Worm (Caenorhabditis elegans) whole organism, L1 larva: ENCODE results near the gene acp-2.

Source experiments
- C04F5.9 ChIP-seq: sonication (generic microtip); optimal IDR thresholded peaks from 2 replicates; lab custom pipeline; 2016; ENCODE audit warnings: missing genetic modification characterization, missing compliant biosample characterization
- C16A3.4 ChIP-seq: fragments of 150-350 bp; optimal IDR thresholded peaks from 2 replicates; lab custom pipeline; 2014; ENCODE audit warnings: missing biosample characterization, missing genetic modification characterization
- C34B4.2 ChIP-seq: sonication (generic microtip); optimal IDR thresholded peaks from 2 replicates; lab custom pipeline; 2017; ENCODE audit warnings: mild to moderate bottlenecking, missing genetic modification characterization, missing compliant biosample characterization
- F16B12.6 ChIP-seq: fragments of 150-350 bp; optimal IDR thresholded peaks from 2 replicates; lab custom pipeline; 2014; ENCODE audit warnings: missing biosample characterization, missing genetic modification characterization
- Y116A8C.19 ChIP-seq: sonication (generic microtip); optimal IDR thresholded peaks from 2 replicates; lab custom pipeline; 2016; ENCODE audit warnings: missing compliant biosample characterization, missing genetic modification characterization, borderline replicate concordance
- aha-1 ChIP-seq: fragments of 150-350 bp; optimal IDR thresholded peaks from 2 replicates; lab custom pipeline; 2014; ENCODE audit warnings: missing biosample characterization, missing genetic modification characterization
- alr-1 ChIP-seq: fragments of 200-800 bp; sonication (Bioruptor generic); optimal IDR thresholded peaks from 2 replicates; lab custom pipeline; 2018; ENCODE audit warnings: borderline replicate concordance, mild to moderate bottlenecking, missing genetic modification characterization, missing compliant biosample characterization
- ama-1 ChIP-seq: fragments of 150-350 bp; optimal IDR thresholded peaks from 2 replicates; lab custom pipeline; 2014
- blmp-1 ChIP-seq: fragments of 150-350 bp; optimal IDR thresholded peaks from 2 replicates; lab custom pipeline; 2014; ENCODE audit warnings: missing biosample characterization, missing genetic modification characterization
- ceh-82 ChIP-seq, 3 experiments: fragments of 150-350 bp in 1 of 3; sonication (generic microtip) in 2 of 3; optimal IDR thresholded peaks; 2 replicates each; lab custom pipeline; 2014 to 2017; ENCODE audit warnings: missing biosample characterization in 3 of 3, missing genetic modification characterization in 3 of 3
- ces-1 ChIP-seq: fragments of 150-350 bp; optimal IDR thresholded peaks from 2 replicates; lab custom pipeline; 2014; ENCODE audit warnings: missing biosample characterization, missing genetic modification reagents, missing genetic modification characterization
- dpl-1 ChIP-seq, 3 experiments: fragments of 150-350 bp in 2 of 3; sonication (generic microtip) in 1 of 3; optimal IDR thresholded peaks; 2 replicates each; lab custom pipeline; 2014 to 2017; ENCODE audit warnings: missing biosample characterization in 3 of 3, missing genetic modification characterization in 3 of 3, missing genetic modification reagents in 3 of 3
- efl-1 ChIP-seq, 4 experiments: fragments of 150-350 bp; optimal IDR thresholded peaks in 3 of 4; peaks in 1 of 4; 1 replicate in 1 of 4; 2 replicates in 3 of 4; lab custom pipeline; 2014; ENCODE audit warnings: missing biosample characterization in 2 of 4, missing genetic modification characterization in 2 of 4, missing genetic modification reagents in 2 of 4
- egl-13 ChIP-seq: sonication (generic microtip); optimal IDR thresholded peaks from 2 replicates; lab custom pipeline; 2016; ENCODE audit warnings: missing genotype, missing genetic modification reagents, missing genetic modification characterization, missing compliant biosample characterization
- fkh-10 ChIP-seq: sonication (generic microtip); optimal IDR thresholded peaks from 2 replicates; lab custom pipeline; 2017; ENCODE audit warnings: missing biosample characterization, missing genetic modification reagents, missing genetic modification characterization
- fkh-4 ChIP-seq: sonication (generic microtip); optimal IDR thresholded peaks from 2 replicates; lab custom pipeline; 2016; ENCODE audit warnings: missing compliant biosample characterization, missing genetic modification characterization, borderline replicate concordance
- fkh-8 ChIP-seq: sonication (generic microtip); optimal IDR thresholded peaks from 2 replicates; lab custom pipeline; 2016; ENCODE audit warnings: mild to moderate bottlenecking, missing genetic modification characterization, missing compliant biosample characterization
- hlh-4 ChIP-seq: sonication (generic microtip); optimal IDR thresholded peaks from 2 replicates; lab custom pipeline; 2016; ENCODE audit warnings: mild to moderate bottlenecking, missing genetic modification characterization, missing compliant biosample characterization
- isw-1 ChIP-seq: fragments of 200-800 bp; sonication (Bioruptor generic); IDR thresholded peaks from 2 replicates; pipeline ENCODE4 v1.3.6; 2022; ENCODE audit warnings: missing genetic modification characterization, missing compliant biosample characterization
- jun-1 ChIP-seq: fragments of 150-350 bp; optimal IDR thresholded peaks from 2 replicates; lab custom pipeline; 2014; ENCODE audit warnings: missing biosample characterization, missing genetic modification reagents, missing genetic modification characterization
- lin-13 ChIP-seq: fragments of 150-350 bp; optimal IDR thresholded peaks from 2 replicates; lab custom pipeline; 2014; ENCODE audit warnings: missing biosample characterization, missing genetic modification reagents, missing genetic modification characterization
- lin-15B ChIP-seq: fragments of 150-350 bp; sonication (generic microtip); optimal IDR thresholded peaks from 3 replicates; lab custom pipeline; 2014; ENCODE audit warnings: missing biosample characterization, missing genetic modification characterization
- lin-39 ChIP-seq: fragments of 150-350 bp; optimal IDR thresholded peaks from 2 replicates; lab custom pipeline; 2014; ENCODE audit warnings: missing biosample characterization, missing genetic modification reagents, missing genetic modification characterization
- lir-3 ChIP-seq: sonication (generic microtip); optimal IDR thresholded peaks from 2 replicates; lab custom pipeline; 2016; ENCODE audit warnings: mild to moderate bottlenecking, missing genetic modification characterization, moderate library complexity, missing compliant biosample characterization; ENCODE audit not compliant: poor library complexity
- lsy-2 ChIP-seq, 2 experiments: fragments of 150-350 bp; optimal IDR thresholded peaks; 2 replicates each; lab custom pipeline; 2014; ENCODE audit warnings: missing biosample characterization in 2 of 2, missing genetic modification characterization in 2 of 2
- mab-9 ChIP-seq: fragments of 200-800 bp; sonication (Bioruptor generic); IDR thresholded peaks from 2 replicates; pipeline ENCODE4 v1.3.6; 2022; ENCODE audit warnings: missing genetic modification reagents, missing genetic modification characterization, missing compliant biosample characterization
- nhr-12 ChIP-seq: sonication (generic microtip); optimal IDR thresholded peaks from 2 replicates; lab custom pipeline; 2017; ENCODE audit warnings: missing biosample characterization, missing genetic modification characterization
- nhr-237 ChIP-seq: fragments of 150-350 bp; optimal IDR thresholded peaks from 2 replicates; lab custom pipeline; 2014; ENCODE audit warnings: missing biosample characterization, missing genetic modification characterization
- nhr-47 ChIP-seq: sonication (generic microtip); optimal IDR thresholded peaks from 2 replicates; lab custom pipeline; 2016; ENCODE audit warnings: mild to moderate bottlenecking, missing genetic modification characterization, moderate library complexity, missing compliant biosample characterization
- nhr-71 ChIP-seq: sonication (generic microtip); optimal IDR thresholded peaks from 2 replicates; lab custom pipeline; 2016; ENCODE audit warnings: mild to moderate bottlenecking, missing genetic modification characterization, moderate library complexity, missing compliant biosample characterization
- nhr-76 ChIP-seq: sonication (generic microtip); optimal IDR thresholded peaks from 2 replicates; lab custom pipeline; 2017; ENCODE audit warnings: missing biosample characterization, missing genetic modification characterization
- nhr-77 ChIP-seq: fragments of 150-350 bp; optimal IDR thresholded peaks from 2 replicates; lab custom pipeline; 2014; ENCODE audit warnings: missing biosample characterization, missing genetic modification characterization
- nhr-84 ChIP-seq: sonication (generic microtip); optimal IDR thresholded peaks from 2 replicates; lab custom pipeline; 2017; ENCODE audit warnings: missing biosample characterization, missing genetic modification characterization
- nhr-85 ChIP-seq: sonication (generic microtip); peaks from one replicate; lab custom pipeline; 2016; ENCODE audit warnings: missing genetic modification characterization, inconsistent platforms, missing compliant biosample characterization
- nhr-90 ChIP-seq: sonication (generic microtip); optimal IDR thresholded peaks from 2 replicates; lab custom pipeline; 2016; ENCODE audit warnings: mild to moderate bottlenecking, missing genetic modification characterization, missing compliant biosample characterization; ENCODE audit not compliant: poor library complexity
- pax-3 ChIP-seq: fragments of 200-800 bp; sonication (Bioruptor generic); optimal IDR thresholded peaks from 2 replicates; lab custom pipeline; 2018; ENCODE audit warnings: mild to moderate bottlenecking, missing genetic modification characterization, moderate library complexity, missing compliant biosample characterization
- pqm-1 ChIP-seq: sonication (generic microtip); optimal IDR thresholded peaks from 3 replicates; lab custom pipeline; 2017; ENCODE audit warnings: missing biosample characterization, missing genetic modification characterization
- rnt-1 ChIP-seq: sonication (generic microtip); optimal IDR thresholded peaks from 2 replicates; lab custom pipeline; 2016; ENCODE audit warnings: mild to moderate bottlenecking, missing genetic modification characterization, moderate library complexity, missing compliant biosample characterization
- skn-1 ChIP-seq: fragments of 150-350 bp; optimal IDR thresholded peaks from 2 replicates; lab custom pipeline; 2014; ENCODE audit warnings: missing biosample characterization, missing genetic modification characterization
- sptf-1 ChIP-seq: fragments of 150-350 bp; optimal IDR thresholded peaks from 2 replicates; lab custom pipeline; 2014; ENCODE audit warnings: missing biosample characterization, missing genetic modification characterization
- tbx-2 ChIP-seq: sonication (generic microtip); optimal IDR thresholded peaks from 2 replicates; lab custom pipeline; 2016; ENCODE audit warnings: missing genetic modification characterization, missing compliant biosample characterization
- tlp-1 ChIP-seq: fragments of 150-350 bp; optimal IDR thresholded peaks from 2 replicates; lab custom pipeline; 2014; ENCODE audit warnings: missing biosample characterization, missing genetic modification characterization
- unc-130 ChIP-seq: fragments of 150-350 bp; optimal IDR thresholded peaks from 2 replicates; lab custom pipeline; 2017; ENCODE audit warnings: missing biosample characterization, missing genetic modification characterization, inconsistent platforms
- unc-62 ChIP-seq: fragments of 150-350 bp; optimal IDR thresholded peaks from 2 replicates; lab custom pipeline; 2014; ENCODE audit warnings: missing biosample characterization, missing genetic modification reagents, missing genetic modification characterization
- unc-86 ChIP-seq: sonication (generic microtip); optimal IDR thresholded peaks from 2 replicates; lab custom pipeline; 2016; ENCODE audit warnings: missing genetic modification characterization, missing compliant biosample characterization
- unc-98 ChIP-seq: fragments of 200-800 bp; sonication (Bioruptor generic); IDR thresholded peaks from 2 replicates; pipeline ENCODE4 v1.3.6; 2022; ENCODE audit warnings: missing genetic modification characterization, missing compliant biosample characterization
- vab-15 ChIP-seq: sonication (generic microtip); optimal IDR thresholded peaks from 2 replicates; lab custom pipeline; 2017; ENCODE audit warnings: missing genotype, mild to moderate bottlenecking, missing genetic modification characterization, missing compliant biosample characterization
- zip-4 ChIP-seq: fragments of 200-800 bp; sonication (Bioruptor generic); optimal IDR thresholded peaks from 2 replicates; lab custom pipeline; 2018; ENCODE audit warnings: mild to moderate bottlenecking, missing genetic modification characterization, moderate library complexity, missing compliant biosample characterization
- ztf-4 ChIP-seq: fragments of 150-350 bp; optimal IDR thresholded peaks from 2 replicates; lab custom pipeline; 2014; ENCODE audit warnings: missing biosample characterization, missing genetic modification characterization

Gene acp-2

DNA sequence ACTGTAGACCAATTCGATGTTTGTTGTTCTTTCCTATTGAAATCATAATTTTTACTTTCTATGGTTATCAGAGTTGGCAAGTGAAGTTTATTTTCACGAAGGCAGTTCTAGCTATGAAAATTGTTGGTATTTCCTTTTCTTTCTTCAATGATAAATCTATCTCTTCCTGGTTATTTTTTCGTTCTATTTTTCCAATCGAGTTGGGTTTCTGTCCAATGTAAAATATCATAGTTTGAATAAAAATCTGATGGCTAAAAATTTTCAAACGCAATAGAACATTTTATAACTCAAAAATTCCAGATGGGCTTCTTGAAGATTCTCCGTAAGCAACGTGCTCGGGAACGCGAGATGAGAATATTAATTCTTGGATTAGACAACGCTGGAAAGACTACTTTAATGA is 12.2 kb upstream of the acp-2 start, which contains the start of gene evl-20:
evl-20 (plus strand) TSS at position 301 of the 400 bp plus-strand sequence.
- TF ChIP-seq nhr-237 (tag; lab: Kevin White, UChicago) (no peak), tbx-2 (no peak), nhr-85 (no peak), lin-39 (tag; lab: Kevin White, UChicago) (no peak), nhr-12 (no peak), lir-3 (tag; lab: Kevin White, UChicago) (no peak), zip-4 (GFP tag; lab: Kevin White, UChicago) (no peak), ama-1 (lab: Kevin White, UChicago) (no peak), nhr-76 (tag; lab: Kevin White, UChicago) (no peak), fkh-4 (tag; lab: Kevin White, UChicago) (no peak), nhr-84 (no peak), dpl-1 (GFP tag; optimal IDR thresholded peaks at IDR 0.05; lab: Kevin White, UChicago) (no peak), nhr-77 (tag; lab: Kevin White, UChicago) (no peak), F16B12.6 (no peak), C04F5.9 (tag; lab: Kevin White, UChicago) (no peak), unc-86 (tag; lab: Kevin White, UChicago) (no peak), unc-130 (no peak), jun-1 (tag; lab: Kevin White, UChicago) (no peak)

DNA sequence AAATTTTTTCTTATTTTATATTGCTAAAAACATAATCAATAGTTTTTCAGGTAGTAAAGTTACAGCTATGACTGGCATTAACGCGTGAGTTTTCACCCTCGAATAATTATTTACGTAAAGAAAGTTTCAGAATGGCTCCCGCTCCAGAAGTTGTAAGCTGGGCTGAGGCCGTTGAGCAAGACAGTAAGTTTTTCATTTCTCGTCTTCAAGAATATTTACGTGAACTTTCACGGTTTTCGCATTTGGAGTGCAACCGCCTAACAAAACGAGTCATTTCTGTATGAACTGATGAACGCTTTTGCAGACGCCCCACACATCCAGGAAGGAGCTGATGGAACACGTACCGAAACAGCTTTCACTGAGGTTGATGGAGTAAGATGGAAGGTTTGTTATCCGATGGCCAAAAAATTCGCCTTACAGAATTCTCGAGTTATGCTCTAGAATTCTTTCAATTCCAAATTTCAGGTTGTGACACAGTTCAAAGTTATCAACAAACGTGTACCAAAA is 10.9 kb upstream of the acp-2 start, which contains the start of gene eif-3.G:
eif-3.G (plus strand) TSS at position 51 of the 507 bp plus-strand sequence.
- TF ChIP-seq efl-1 (optimal IDR thresholded peaks at IDR 0.05; lab: Kevin White, UChicago) (no peak), efl-1 (GFP tag; optimal IDR thresholded peaks at IDR 0.05 in 1 of 2; lab: Kevin White, UChicago) (peak in 1 of 2 experiments; percentile 88), skn-1 (no peak)

DNA sequence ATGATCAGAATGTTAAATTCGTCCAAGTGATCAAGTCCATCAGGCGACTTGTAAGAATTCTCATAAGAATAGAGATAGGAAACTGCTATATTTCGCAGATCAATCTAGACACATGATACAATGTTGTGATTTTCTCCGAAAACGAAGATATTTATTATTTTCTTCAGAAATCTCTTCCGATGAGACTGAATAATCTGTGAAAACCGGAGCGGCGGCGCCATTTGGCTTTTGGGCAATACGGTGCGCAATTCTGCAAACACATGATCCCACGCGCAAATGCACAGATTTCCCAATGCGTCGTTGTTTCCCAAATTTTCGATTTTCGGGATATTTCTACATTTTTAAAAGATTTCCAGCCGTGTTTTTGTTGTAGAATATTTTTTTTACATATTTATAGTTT is 10.3 kb upstream of the acp-2 start:
- peak; percentile 0 for TF ChIP-seq lin-15B
- no peak for TF ChIP-seq Y116A8C.19 (tag; lab: Kevin White, UChicago)
- no peak for TF ChIP-seq mab-9 (GFP tag; lab: Robert Waterston, UW)
- no peak for TF ChIP-seq pax-3 (tag; lab: Kevin White, UChicago)
- no peak for TF ChIP-seq unc-86 (tag; lab: Kevin White, UChicago)
- no peak for TF ChIP-seq pqm-1
- TF ChIP-seq ceh-82 (tag; optimal IDR thresholded peaks at IDR 0.05; lab: Kevin White, UChicago): peak; percentile 14 to 56 (median 37)
- no peak for TF ChIP-seq aha-1 (tag; lab: Kevin White, UChicago)
- TF ChIP-seq C16A3.4 (tag; lab: Kevin White, UChicago): peak; percentile 2
- no peak for TF ChIP-seq ces-1 (GFP tag; lab: Kevin White, UChicago)
- TF ChIP-seq hlh-4 (tag; lab: Kevin White, UChicago): no peak
- no peak for TF ChIP-seq tlp-1 (tag; lab: Kevin White, UChicago)
- TF ChIP-seq rnt-1: peak; percentile 30
- no peak for TF ChIP-seq vab-15 (tag; lab: Kevin White, UChicago)
- no peak for TF ChIP-seq C34B4.2
- TF ChIP-seq sptf-1 (tag; lab: Kevin White, UChicago): no peak
- peak; percentile 42 for TF ChIP-seq nhr-90 (tag; lab: Kevin White, UChicago)
- TF ChIP-seq dpl-1 (GFP tag; optimal IDR thresholded peaks at IDR 0.05; lab: Kevin White, UChicago): peak; percentile 34 to 58 (median 51)
- no peak for TF ChIP-seq egl-13 (tag; lab: Kevin White, UChicago)
- peak; percentile 8 for TF ChIP-seq lin-13
- no peak for TF ChIP-seq fkh-10 (GFP tag; lab: Kevin White, UChicago)
- no peak for TF ChIP-seq fkh-8 (tag; lab: Kevin White, UChicago)
- TF ChIP-seq isw-1 (GFP tag; lab: Robert Waterston, UW): peak; percentile 8; the same call in 1 of the 2 replicates
- no peak for TF ChIP-seq alr-1 (tag; lab: Kevin White, UChicago)
- TF ChIP-seq nhr-71 (tag; lab: Kevin White, UChicago): peak; percentile 71
- TF ChIP-seq blmp-1 (tag; lab: Kevin White, UChicago): peak; percentile 63
- no peak for TF ChIP-seq lin-39 (tag; lab: Kevin White, UChicago)
- TF ChIP-seq nhr-47 (tag; lab: Kevin White, UChicago): peak; percentile 63
- no peak for TF ChIP-seq unc-98
- peak; percentile 35 for TF ChIP-seq unc-130
- TF ChIP-seq nhr-12: no peak
- no peak for TF ChIP-seq nhr-237 (tag; lab: Kevin White, UChicago)
- TF ChIP-seq unc-62: no peak
- TF ChIP-seq lsy-2 (tag; optimal IDR thresholded peaks at IDR 0.05; lab: Kevin White, UChicago): peak; percentile 85 to 95
- TF ChIP-seq ztf-4: no peak
- TF ChIP-seq jun-1 (tag; lab: Kevin White, UChicago): peak; percentile 26
